Worm (Caenorhabditis elegans): ENCODE measurements around the gene C49F5.5.

C49F5.5 gene

ce11 chrX:12021446-12021845 is 35.5 kb downstream of the C49F5.5 start (continued):
- peak in 1 of 2 experiments; percentile 3 for TF ChIP-seq lsy-2 (tag; optimal IDR thresholded peaks at IDR 0.05)
- TF ChIP-seq nhr-11 (tag; optimal IDR thresholded peaks at IDR 0.05): no peak
- TF ChIP-seq hlh-4 (tag; optimal IDR thresholded peaks at IDR 0.05): no peak
- TF ChIP-seq sox-4 (tag; optimal IDR thresholded peaks at IDR 0.05): no peak
- TF ChIP-seq ceh-88 (GFP tag; IDR thresholded peaks at IDR 0.05): no peak
- peak; percentile 67 for TF ChIP-seq fkh-10 (GFP tag; optimal IDR thresholded peaks at IDR 0.05)
- TF ChIP-seq dpl-1 (GFP tag; optimal IDR thresholded peaks at IDR 0.05): no peak
- TF ChIP-seq elt-3 (tag; optimal IDR thresholded peaks at IDR 0.05): no peak
- no peak for TF ChIP-seq efl-1 (optimal IDR thresholded peaks at IDR 0.05)
- TF ChIP-seq efl-1 (GFP tag; optimal IDR thresholded peaks at IDR 0.05 in 1 of 2): peak in 1 of 2 experiments; percentile 76

ce11 chrX:12022496-12022895 is 36.5 kb downstream of the C49F5.5 start:
- TF ChIP-seq ces-1 (GFP tag; optimal IDR thresholded peaks at IDR 0.05) (no peak), nhr-47 (tag; optimal IDR thresholded peaks at IDR 0.05) (peak; percentile 30), nhr-71 (tag; optimal IDR thresholded peaks at IDR 0.05) (peak; percentile 43), fkh-4 (tag; optimal IDR thresholded peaks at IDR 0.05; ENCODE audit: borderline replicate concordance) (no peak), ceh-82 (tag; optimal IDR thresholded peaks at IDR 0.05) (no peak), lsy-2 (tag; optimal IDR thresholded peaks at IDR 0.05) (no peak), hlh-4 (tag; optimal IDR thresholded peaks at IDR 0.05) (peak; percentile 100), blmp-1 (tag; optimal IDR thresholded peaks at IDR 0.05) (no peak)

ce11 chrX:12025070-12025789 is 39.2 kb downstream of the C49F5.5 start, which contains the start of gene B0198.2:
TSS of gene B0198.2 (plus strand) at chrX:12025739.
- TF ChIP-seq ceh-90 (tag; optimal IDR thresholded peaks at IDR 0.05): no peak
- TF ChIP-seq nhr-76 (tag; optimal IDR thresholded peaks at IDR 0.05): no peak
- no peak for TF ChIP-seq dpl-1 (GFP tag; optimal IDR thresholded peaks at IDR 0.05)
- no peak for TF ChIP-seq elt-2 (tag; optimal IDR thresholded peaks at IDR 0.05)
- peak; percentile 62 for TF ChIP-seq lin-14 (GFP tag; optimal IDR thresholded peaks at IDR 0.05)
- TF ChIP-seq fkh-4 (tag; optimal IDR thresholded peaks at IDR 0.05; ENCODE audit: borderline replicate concordance): no peak
- TF ChIP-seq egl-13 (tag; optimal IDR thresholded peaks at IDR 0.05): no peak
- no peak for TF ChIP-seq zip-4 (GFP tag; optimal IDR thresholded peaks at IDR 0.05)
- no peak for TF ChIP-seq xbp-1 (tag; optimal IDR thresholded peaks at IDR 0.05)
- TF ChIP-seq nhr-12 (tag; optimal IDR thresholded peaks at IDR 0.05): no peak
- no peak for TF ChIP-seq lir-3 (tag; optimal IDR thresholded peaks at IDR 0.05; ENCODE audit: poor library complexity)
- no peak for TF ChIP-seq ceh-88 (GFP tag; IDR thresholded peaks at IDR 0.05)
- TF ChIP-seq irx-1 (tag; optimal IDR thresholded peaks at IDR 0.05): peak; percentile 36
- TF ChIP-seq swsn-7 (tag; optimal IDR thresholded peaks at IDR 0.05): no peak
- TF ChIP-seq elt-3 (tag; optimal IDR thresholded peaks at IDR 0.05): no peak
- TF ChIP-seq nhr-85 (tag): no peak
- TF ChIP-seq unc-130 (tag; optimal IDR thresholded peaks at IDR 0.05): no peak
- TF ChIP-seq fkh-10 (GFP tag; optimal IDR thresholded peaks at IDR 0.05): peak; percentile 65
- TF ChIP-seq hlh-17 (GFP tag; optimal IDR thresholded peaks at IDR 0.05; ENCODE audit: borderline replicate concordance): no peak
- TF ChIP-seq efl-3 (GFP tag; optimal IDR thresholded peaks at IDR 0.05): no peak
- TF ChIP-seq nhr-90 (tag; optimal IDR thresholded peaks at IDR 0.05; ENCODE audit: poor library complexity): no peak
- TF ChIP-seq aha-1 (tag; optimal IDR thresholded peaks at IDR 0.05): no peak
- TF ChIP-seq unc-98 (GFP tag; IDR thresholded peaks at IDR 0.05): no peak
- TF ChIP-seq egl-27 (tag; optimal IDR thresholded peaks at IDR 0.05): no peak
- TF ChIP-seq ceh-82 (tag; optimal IDR thresholded peaks at IDR 0.05): no peak
- TF ChIP-seq efl-1 (optimal IDR thresholded peaks at IDR 0.05): no peak
- TF ChIP-seq efl-1 (GFP tag; optimal IDR thresholded peaks at IDR 0.05 in 1 of 2): peak in 1 of 2 experiments; percentile 13
- TF ChIP-seq sptf-1 (tag; optimal IDR thresholded peaks at IDR 0.05): no peak
- no peak for TF ChIP-seq unc-86 (tag; optimal IDR thresholded peaks at IDR 0.05)
- TF ChIP-seq lin-13 (GFP tag; optimal IDR thresholded peaks at IDR 0.05): no peak
- no peak for TF ChIP-seq nhr-84 (tag; optimal IDR thresholded peaks at IDR 0.05)

Data from whole organism, L1 larva.